Fruit fly (Drosophila melanogaster) whole organism, wandering third instar larva: ENCODE results near the gene fred.

ENCODE experiments used
- Abd-B ChIP-seq: fragments of >200 bp; optimal IDR thresholded peaks from 2 replicates; lab custom pipeline; 2017; ENCODE audit warnings: missing biosample characterization, missing genetic modification characterization
- CG32264 ChIP-seq: fragments of 200-800 bp; sonication (Bioruptor generic); optimal IDR thresholded peaks from 2 replicates; lab custom pipeline; 2016; ENCODE audit warnings: missing biosample characterization, missing genetic modification characterization
- CG9705 ChIP-seq: fragments of 200-800 bp; sonication (Bioruptor generic); optimal IDR thresholded peaks from 2 replicates; lab custom pipeline; 2018; ENCODE audit warnings: missing biosample characterization, mild to moderate bottlenecking, missing genetic modification characterization
- Dfd ChIP-seq: fragments of >200 bp; optimal IDR thresholded peaks from 2 replicates; lab custom pipeline; 2017; ENCODE audit warnings: missing biosample characterization, missing genetic modification characterization
- Dif ChIP-seq: fragments of 200-275, 200-300 bp; sonication (Bioruptor generic); optimal IDR thresholded peaks from 2 replicates; lab custom pipeline; 2018; ENCODE audit warnings: missing biosample characterization, missing genetic modification characterization; ENCODE audit not compliant: partially characterized antibody
- GATAd ChIP-seq: sonication (Bioruptor generic); optimal IDR thresholded peaks from 2 replicates; lab custom pipeline; 2016; ENCODE audit warnings: missing biosample characterization, missing genetic modification characterization
- HLH106 ChIP-seq: fragments of 200-800 bp; optimal IDR thresholded peaks from 3 replicates; lab custom pipeline; 2019; ENCODE audit warnings: missing biosample characterization, mild to moderate bottlenecking, missing genetic modification characterization, moderate library complexity
- Hnf4 ChIP-seq: fragments of 200-800 bp; sonication (Bioruptor generic); optimal IDR thresholded peaks from 2 replicates; lab custom pipeline; 2016; ENCODE audit warnings: missing biosample characterization, mild to moderate bottlenecking, missing genetic modification characterization
- Hr78 ChIP-seq: fragments of >200 bp; optimal IDR thresholded peaks from 2 replicates; lab custom pipeline; 2017; ENCODE audit warnings: missing biosample characterization, missing genetic modification characterization
- Hr83 ChIP-seq: fragments of 200-300 bp; sonication (Bioruptor generic); optimal IDR thresholded peaks from 2 replicates; lab custom pipeline; 2016; ENCODE audit warnings: missing biosample characterization, mild to moderate bottlenecking, missing genetic modification characterization, moderate library complexity; ENCODE audit not compliant: poor library complexity, severe bottlenecking
- Jra ChIP-seq: sonication (Bioruptor generic); optimal IDR thresholded peaks from 2 replicates; lab custom pipeline; 2016; ENCODE audit warnings: missing biosample characterization, missing genetic modification characterization
- Mio ChIP-seq: sonication (Bioruptor generic); optimal IDR thresholded peaks from 2 replicates; lab custom pipeline; 2016; ENCODE audit warnings: missing biosample characterization, missing genetic modification characterization
- N ChIP-seq: fragments of >200 bp; optimal IDR thresholded peaks from 2 replicates; lab custom pipeline; 2018; ENCODE audit warnings: missing biosample characterization, missing external identifiers, missing genetic modification characterization
- Rel ChIP-seq, 2 experiments: fragments of 200-800 bp; sonication (Bioruptor generic) in 1 of 2; optimal IDR thresholded peaks; 2 replicates in 1 of 2; 3 replicates in 1 of 2; lab custom pipeline; 2016 to 2019; ENCODE audit warnings: mild to moderate bottlenecking in 2 of 2, missing biosample characterization in 2 of 2, missing genetic modification characterization in 2 of 2, moderate library complexity in 1 of 2
- Sp1 ChIP-seq: fragments of 200-800 bp; sonication (Bioruptor generic); optimal IDR thresholded peaks from 3 replicates; lab custom pipeline; 2019; ENCODE audit warnings: missing biosample characterization, mild to moderate bottlenecking, missing genetic modification characterization, moderate library complexity
- Vsx2 ChIP-seq: fragments of 200-300, 225-300 bp; sonication (Bioruptor generic); optimal IDR thresholded peaks from 2 replicates; lab custom pipeline; 2018; ENCODE audit warnings: missing biosample characterization, missing genetic modification characterization; ENCODE audit not compliant: partially characterized antibody
- brk ChIP-seq: fragments of 200-800 bp; sonication (Bioruptor generic); optimal IDR thresholded peaks from 2 replicates; lab custom pipeline; 2016; ENCODE audit warnings: missing biosample characterization, mild to moderate bottlenecking, missing genetic modification characterization
- dmrt93B ChIP-seq: fragments of 200-800 bp; sonication (Bioruptor generic); optimal IDR thresholded peaks from 2 replicates; lab custom pipeline; 2018; ENCODE audit warnings: missing biosample characterization, mild to moderate bottlenecking, missing genetic modification characterization
- dsf ChIP-seq: sonication (Bioruptor generic); optimal IDR thresholded peaks from 2 replicates; lab custom pipeline; 2016; ENCODE audit warnings: missing biosample characterization, missing genetic modification characterization, borderline replicate concordance
- ey ChIP-seq: fragments of 200-800 bp; sonication (Bioruptor generic); optimal IDR thresholded peaks from 2 replicates; lab custom pipeline; 2016; ENCODE audit warnings: missing biosample characterization, missing genetic modification characterization
- foxo ChIP-seq, 2 experiments: fragments of 200-800 bp; sonication (Bioruptor generic); optimal IDR thresholded peaks; 2 replicates in 1 of 2; 3 replicates in 1 of 2; lab custom pipeline; 2016 to 2017; ENCODE audit warnings: missing biosample characterization in 2 of 2, missing genetic modification characterization in 2 of 2
- fru ChIP-seq: fragments of 200-800 bp; sonication (Bioruptor generic); optimal IDR thresholded peaks from 3 replicates; lab custom pipeline; 2016; ENCODE audit warnings: missing biosample characterization, mild to moderate bottlenecking, missing genetic modification characterization
- jim ChIP-seq: fragments of 175-275, 200-325 bp; sonication (Bioruptor generic); optimal IDR thresholded peaks from 2 replicates; lab custom pipeline; 2016; ENCODE audit warnings: missing biosample characterization, mild to moderate bottlenecking, missing genetic modification characterization
- lola ChIP-seq: fragments of >200 bp; optimal IDR thresholded peaks from 2 replicates; lab custom pipeline; 2017; ENCODE audit warnings: missing biosample characterization, missing genetic modification characterization
- psq ChIP-seq: fragments of 200-800 bp; sonication (Bioruptor generic); optimal IDR thresholded peaks from 3 replicates; lab custom pipeline; 2017; ENCODE audit warnings: missing biosample characterization, mild to moderate bottlenecking, missing genetic modification characterization, moderate library complexity
- rgr ChIP-seq: fragments of 200-800 bp; sonication (Bioruptor generic); optimal IDR thresholded peaks from 3 replicates; lab custom pipeline; 2016; ENCODE audit warnings: missing biosample characterization, mild to moderate bottlenecking, missing genetic modification characterization
- sage ChIP-seq: fragments of 200-800 bp; sonication (Bioruptor generic); optimal IDR thresholded peaks from 2 replicates; lab custom pipeline; 2016; ENCODE audit warnings: missing biosample characterization, mild to moderate bottlenecking, missing genetic modification characterization
- sv ChIP-seq: fragments of 200-800 bp; sonication (Bioruptor generic); optimal IDR thresholded peaks from 3 replicates; lab custom pipeline; 2016; ENCODE audit warnings: missing biosample characterization, missing genetic modification characterization
- tai ChIP-seq: sonication (Bioruptor generic); optimal IDR thresholded peaks from 2 replicates; lab custom pipeline; 2016; ENCODE audit warnings: missing biosample characterization, missing genetic modification characterization
- woc ChIP-seq: sonication (Bioruptor generic); optimal IDR thresholded peaks from 2 replicates; lab custom pipeline; 2016; ENCODE audit warnings: missing biosample characterization, mild to moderate bottlenecking, missing genetic modification characterization

fred gene

dm6 chr2L:3942094-3942493, 49.4 kb downstream of the fred start:
- TF ChIP-seq lola (GFP tag; lab: Kevin White, UChicago) (no peak), Dfd (no peak), Abd-B (GFP tag; lab: Kevin White, UChicago) (no peak), psq (GFP tag; lab: Kevin White, UChicago) (no peak), Mio (GFP tag; lab: Kevin White, UChicago) (no peak), CG32264 (GFP tag; lab: Kevin White, UChicago) (no peak), Rel (GFP tag; optimal IDR thresholded peaks at IDR 0.05; lab: Kevin White, UChicago) (no peak), Rel (tag; optimal IDR thresholded peaks at IDR 0.05; lab: Kevin White, UChicago) (no peak), fru (GFP tag; lab: Kevin White, UChicago) (no peak), CG9705 (GFP tag; lab: Kevin White, UChicago) (no peak), sv (no peak)

dm6 chr2L:3940302-3940701, 51.2 kb downstream of the fred start:
- TF ChIP-seq rgr (GFP tag; lab: Kevin White, UChicago) = no peak
- TF ChIP-seq tai (GFP tag; lab: Kevin White, UChicago) = no peak
- TF ChIP-seq Dfd = peak; percentile 86
- TF ChIP-seq, all 38 proteins: peak for 1

dm6 chr2L:3938773-3939172, 52.7 kb downstream of the fred start:
- TF ChIP-seq Jra (GFP tag; lab: Kevin White, UChicago) (no peak), Hr78 (no peak), dmrt93B (GFP tag; lab: Kevin White, UChicago) (no peak), woc (GFP tag; lab: Kevin White, UChicago) (no peak), HLH106 (tag; lab: Kevin White, UChicago) (no peak), Rel (GFP tag; optimal IDR thresholded peaks at IDR 0.05; lab: Kevin White, UChicago) (no peak), Rel (tag; optimal IDR thresholded peaks at IDR 0.05; lab: Kevin White, UChicago) (no peak), Mio (GFP tag; lab: Kevin White, UChicago) (no peak), dsf (GFP tag; lab: Kevin White, UChicago) (no peak), GATAd (GFP tag; lab: Kevin White, UChicago) (no peak), N (GFP tag; lab: Kevin White, UChicago) (no peak)

dm6 chr2L:3935757-3936156, 55.8 kb downstream of the fred start:
- TF ChIP-seq CG9705 (GFP tag; lab: Kevin White, UChicago) (no peak), foxo (GFP tag; optimal IDR thresholded peaks at IDR 0.05; lab: Kevin White, UChicago) (no peak)
- TF ChIP-seq, all 38 proteins: peak for 0

- no peak for TF ChIP-seq Mio (GFP tag; lab: Kevin White, UChicago)
- no peak for TF ChIP-seq fru (GFP tag; lab: Kevin White, UChicago)
- no peak for TF ChIP-seq Dfd
- TF ChIP-seq Rel (GFP tag; optimal IDR thresholded peaks at IDR 0.05; lab: Kevin White, UChicago) = no peak
- TF ChIP-seq Rel (tag; optimal IDR thresholded peaks at IDR 0.05; lab: Kevin White, UChicago) = no peak
- TF ChIP-seq Dif (GFP tag; lab: Kevin White, UChicago) = no peak
- TF ChIP-seq Jra (GFP tag; lab: Kevin White, UChicago) = no peak
These were observed 56.5 kb downstream of the fred start for dm6 chr2L:3935014-3935413.

- TF ChIP-seq sage (GFP tag; lab: Kevin White, UChicago) (no peak), brk (GFP tag; lab: Kevin White, UChicago) (no peak), dmrt93B (GFP tag; lab: Kevin White, UChicago) (no peak), jim (GFP tag; lab: Kevin White, UChicago) (no peak), Mio (GFP tag; lab: Kevin White, UChicago) (no peak), Hr83 (GFP tag; lab: Kevin White, UChicago) (no peak), Rel (GFP tag; optimal IDR thresholded peaks at IDR 0.05; lab: Kevin White, UChicago) (no peak), Rel (tag; optimal IDR thresholded peaks at IDR 0.05; lab: Kevin White, UChicago) (no peak), Sp1 (no peak), Hnf4 (no peak), ey (no peak), dsf (GFP tag; lab: Kevin White, UChicago) (no peak), Dif (GFP tag; lab: Kevin White, UChicago) (peak; percentile 12), foxo (GFP tag; optimal IDR thresholded peaks at IDR 0.05; lab: Kevin White, UChicago) (no peak), fru (GFP tag; lab: Kevin White, UChicago) (peak; percentile 3), Dfd (no peak), CG32264 (GFP tag; lab: Kevin White, UChicago) (no peak), Jra (GFP tag; lab: Kevin White, UChicago) (no peak), Vsx2 (GFP tag; lab: Kevin White, UChicago) (peak; percentile 19)
These were observed 57.8 kb downstream of the fred start for dm6 chr2L:3933674-3934073.
